Worm (Caenorhabditis elegans) whole organism, midembryonic: Measurements from ENCODE around the gene T10D4.7.

Experiments
- cog-1 ChIP-seq: sonication (generic microtip); optimal IDR thresholded peaks from 2 replicates; lab custom pipeline; 2016; ENCODE audit warnings: missing genetic modification characterization, missing compliant biosample characterization
- flt-1 ChIP-seq: fragments of 200-800 bp; sonication (Bioruptor generic); IDR thresholded peaks from 2 replicates; pipeline ENCODE4 v1.3.6; 2022; ENCODE audit warnings: missing genetic modification characterization, missing compliant biosample characterization
- klf-2 ChIP-seq: fragments of 200-800 bp; sonication (Bioruptor generic); conservative IDR thresholded peaks from 2 replicates; pipeline ENCODE4 v1.3.6; 2022; ENCODE audit warnings: missing genetic modification reagents, missing genetic modification characterization, missing compliant biosample characterization
- med-1 ChIP-seq: sonication (generic microtip); optimal IDR thresholded peaks from 2 replicates; lab custom pipeline; 2017; ENCODE audit warnings: missing genetic modification characterization, mild to moderate bottlenecking, missing compliant biosample characterization, antibody characterized with exemption, missing genetic modification reagents; ENCODE audit not compliant: insufficient read depth
- ref-1 ChIP-seq: fragments of 200-800 bp; sonication (Bioruptor generic); conservative IDR thresholded peaks from 2 replicates; pipeline ENCODE4 v1.3.6; 2022; ENCODE audit warnings: missing genetic modification reagents, missing genetic modification characterization, missing compliant biosample characterization
- tab-1 ChIP-seq: fragments of 200-800 bp; sonication (Bioruptor generic); IDR thresholded peaks from 2 replicates; pipeline ENCODE4 v1.3.6; 2022; ENCODE audit warnings: missing genetic modification characterization, missing compliant biosample characterization
- ztf-23 ChIP-seq: fragments of 200-800 bp; sonication (Bioruptor generic); IDR thresholded peaks from 2 replicates; pipeline ENCODE4 v1.3.6; 2022; ENCODE audit warnings: missing genetic modification reagents, missing genetic modification characterization, missing compliant biosample characterization
- ztf-29 ChIP-seq: fragments of 200-800 bp; sonication (Bioruptor generic); IDR thresholded peaks from 2 replicates; pipeline ENCODE4 v1.3.6; 2022; ENCODE audit warnings: missing genetic modification reagents, missing genetic modification characterization, missing compliant biosample characterization

- TF ChIP-seq flt-1 (GFP tag; lab: Robert Waterston, UW): no peak
- no peak for TF ChIP-seq cog-1
- no peak for TF ChIP-seq ztf-23
- TF ChIP-seq ztf-29 (GFP tag; lab: Robert Waterston, UW): no peak
- TF ChIP-seq tab-1 (GFP tag; lab: Robert Waterston, UW): no peak
- no peak for TF ChIP-seq med-1 (GFP tag; lab: Kevin White, UChicago)
- TF ChIP-seq ref-1: no peak
- TF ChIP-seq klf-2 (GFP tag; lab: Robert Waterston, UW): no peak
Observed at ce11 chrII:3145842-3146241, 28.3 kb downstream of the T10D4.7 start, which contains the start of gene T10D4.15.
